Fruit fly (Drosophila melanogaster) whole organism, embryonic: ENCODE results near the gene D1.
A peak's percentile ranks its signal among the peaks of the same experiment; 100 is the strongest.

Source experiments
- Ada2b ChIP-seq: fragments of 200-800 bp; sonication (Bioruptor generic); IDR thresholded peaks from 2 replicates; pipeline ENCODE4 v1.3.6; 2022; ENCODE audit warnings: missing biosample characterization, missing genetic modification characterization
- Antp ChIP-seq: fragments of 200-800 bp; sonication (Bioruptor generic); optimal IDR thresholded peaks from 3 replicates; lab custom pipeline; 2016; ENCODE audit warnings: missing biosample characterization, missing genetic modification characterization
- CG10321 ChIP-seq: fragments of 200-800 bp; sonication (Bioruptor generic); IDR thresholded peaks from 2 replicates; pipeline ENCODE4 v1.3.6; 2022; ENCODE audit warnings: missing biosample characterization, missing genetic modification characterization
- CG10654 ChIP-seq: fragments of 200-800 bp; sonication (Bioruptor generic); optimal IDR thresholded peaks from 2 replicates; lab custom pipeline; 2016; ENCODE audit warnings: missing biosample characterization, missing genetic modification characterization
- CG14050 ChIP-seq: fragments of 200-800 bp; sonication (Bioruptor generic); IDR thresholded peaks from 3 replicates; pipeline ENCODE4 v1.3.6; 2022; ENCODE audit warnings: missing biosample characterization, missing genetic modification characterization
- CG14667 ChIP-seq: fragments of 200-800 bp; sonication (Bioruptor generic); IDR thresholded peaks from 2 replicates; pipeline ENCODE4 v1.3.6; 2022; ENCODE audit warnings: missing biosample characterization, missing genetic modification characterization
- CG18476 ChIP-seq: fragments of 200-800 bp; sonication (Bioruptor generic); optimal IDR thresholded peaks from 2 replicates; lab custom pipeline; 2016; ENCODE audit warnings: missing biosample characterization, mild to moderate bottlenecking, missing genetic modification characterization
- CG6654 ChIP-seq: fragments of 200-800 bp; sonication (Bioruptor generic); optimal IDR thresholded peaks from 2 replicates; lab custom pipeline; 2017; ENCODE audit warnings: missing biosample characterization, mild to moderate bottlenecking, missing genetic modification characterization
- CG7357 ChIP-seq: fragments of 200-800 bp; sonication (Bioruptor generic); IDR thresholded peaks from 3 replicates; pipeline ENCODE4 v1.3.6; 2022; ENCODE audit warnings: missing biosample characterization, missing genetic modification characterization
- CG7786 ChIP-seq: fragments of 200-800 bp; sonication (Bioruptor generic); optimal IDR thresholded peaks from 2 replicates; lab custom pipeline; 2016; ENCODE audit warnings: missing biosample characterization, missing genetic modification characterization
- CG9817 ChIP-seq: fragments of 200-800 bp; sonication (Bioruptor generic); optimal IDR thresholded peaks from 2 replicates; lab custom pipeline; 2018; ENCODE audit warnings: missing biosample characterization, mild to moderate bottlenecking, missing genetic modification characterization, moderate library complexity
- CG9876 ChIP-seq: fragments of 200-800 bp; sonication (Bioruptor generic); optimal IDR thresholded peaks from 2 replicates; lab custom pipeline; 2016; ENCODE audit warnings: missing biosample characterization, missing genetic modification characterization
- CTCF ChIP-seq: fragments of 200-800 bp; sonication (Bioruptor generic); optimal IDR thresholded peaks from 2 replicates; lab custom pipeline; 2017; ENCODE audit warnings: missing biosample characterization, mild to moderate bottlenecking, missing genetic modification characterization, moderate library complexity
- Chrac-16 ChIP-seq: fragments of 200-800 bp; sonication (Bioruptor generic); optimal IDR thresholded peaks from 3 replicates; lab custom pipeline; 2016; ENCODE audit warnings: missing biosample characterization, missing genetic modification characterization
- CkIIα-i1 ChIP-seq: fragments of 200-800 bp; sonication (Bioruptor generic); IDR thresholded peaks from 2 replicates; pipeline ENCODE4 v1.3.6; 2022; ENCODE audit warnings: missing biosample characterization, missing genetic modification characterization
- D19A ChIP-seq: fragments of 200-800 bp; optimal IDR thresholded peaks from 3 replicates; lab custom pipeline; 2019; ENCODE audit warnings: missing biosample characterization, mild to moderate bottlenecking, missing genetic modification characterization, moderate library complexity
- Doc3 ChIP-seq: fragments of 200-800 bp; sonication (Bioruptor generic); IDR thresholded peaks from 3 replicates; pipeline ENCODE4 v1.3.6; 2022; ENCODE audit warnings: missing biosample characterization, missing genetic modification characterization; ENCODE audit not compliant: partially characterized antibody
- Drgx ChIP-seq: fragments of 200-800 bp; sonication (Bioruptor generic); IDR thresholded peaks from 2 replicates; pipeline ENCODE4 v1.3.6; 2022; ENCODE audit warnings: missing biosample characterization, missing genetic modification characterization
- E2f1 ChIP-seq: fragments of 200-800 bp; sonication (Bioruptor generic); IDR thresholded peaks from 2 replicates; pipeline ENCODE4 v1.3.6; 2022; ENCODE audit warnings: missing biosample characterization, missing genetic modification characterization
- E2f2 ChIP-seq: fragments of 200-800 bp; sonication (Bioruptor generic); IDR thresholded peaks from 2 replicates; pipeline ENCODE4 v1.3.6; 2022; ENCODE audit warnings: missing biosample characterization, missing genetic modification characterization
- Fer1 ChIP-seq: fragments of 200-800 bp; sonication (Bioruptor generic); optimal IDR thresholded peaks from 2 replicates; lab custom pipeline; 2017; ENCODE audit warnings: missing biosample characterization, mild to moderate bottlenecking, missing genetic modification characterization
- Gug ChIP-seq: fragments of 200-800 bp; sonication (Bioruptor generic); IDR thresholded peaks from 4 replicates; pipeline ENCODE4 v1.3.6; 2022; ENCODE audit warnings: missing biosample characterization, missing genetic modification characterization
- H15 ChIP-seq: fragments of 200-800 bp; sonication (Bioruptor generic); IDR thresholded peaks from 3 replicates; pipeline ENCODE4 v1.3.6; 2022; ENCODE audit warnings: missing biosample characterization, missing genetic modification characterization
- Hr3 ChIP-seq: fragments of 200-800 bp; sonication (Bioruptor generic); optimal IDR thresholded peaks from 3 replicates; lab custom pipeline; 2016; ENCODE audit warnings: missing biosample characterization, missing genetic modification characterization
- Lim3 ChIP-seq: fragments of 200-800 bp; sonication (Bioruptor generic); IDR thresholded peaks from 2 replicates; pipeline ENCODE4 v1.3.6; 2022; ENCODE audit warnings: missing biosample characterization, missing genetic modification characterization
- Max ChIP-seq: fragments of 200-800 bp; sonication (Bioruptor generic); optimal IDR thresholded peaks from 2 replicates; lab custom pipeline; 2016; ENCODE audit warnings: missing biosample characterization, mild to moderate bottlenecking, missing genetic modification characterization
- Med ChIP-seq: fragments of 200-800 bp; sonication (Bioruptor generic); peaks from one replicate; lab custom pipeline; 2016; ENCODE audit warnings: missing biosample characterization, missing genetic modification characterization, mild to moderate bottlenecking, inconsistent platforms, moderate library complexity
- Mrtf ChIP-seq: fragments of 200-800 bp; sonication (Bioruptor generic); IDR thresholded peaks from 3 replicates; pipeline ENCODE4 v1.3.6; 2022; ENCODE audit warnings: missing biosample characterization, missing genetic modification characterization
- PHDP ChIP-seq: fragments of 200-800 bp; sonication (Bioruptor generic); optimal IDR thresholded peaks from 3 replicates; lab custom pipeline; 2018; ENCODE audit warnings: missing biosample characterization, mild to moderate bottlenecking, missing genetic modification characterization, moderate library complexity
- ash1 ChIP-seq: fragments of 200-800 bp; sonication (Bioruptor generic); optimal IDR thresholded peaks from 2 replicates; lab custom pipeline; 2018; ENCODE audit warnings: missing biosample characterization, mild to moderate bottlenecking, missing genetic modification characterization
- ato ChIP-seq: fragments of 200-800 bp; sonication (Bioruptor generic); IDR thresholded peaks from 2 replicates; pipeline ENCODE4 v1.3.6; 2022; ENCODE audit warnings: missing biosample characterization, missing genetic modification characterization; ENCODE audit not compliant: partially characterized antibody
- ci ChIP-seq: fragments of 200-800 bp; sonication (Bioruptor generic); IDR thresholded peaks from 3 replicates; pipeline ENCODE4 v1.3.6; 2022; ENCODE audit warnings: missing biosample characterization, missing genetic modification characterization
- croc ChIP-seq: fragments of 200-800 bp; sonication (Bioruptor generic); conservative IDR thresholded peaks from 3 replicates; pipeline ENCODE4 v1.3.6; 2022; ENCODE audit warnings: missing biosample characterization, missing genetic modification characterization
- disco-r ChIP-seq: fragments of 200-800 bp; sonication (Bioruptor generic); optimal IDR thresholded peaks from 2 replicates; lab custom pipeline; 2016; ENCODE audit warnings: missing biosample characterization, missing genetic modification characterization
- dpn ChIP-seq, 2 experiments: fragments of 200-800 bp; sonication (Bioruptor generic); optimal IDR thresholded peaks; 3 replicates each; lab custom pipeline; 2016; ENCODE audit warnings: missing biosample characterization in 2 of 2, missing genetic modification characterization in 2 of 2
- emc ChIP-seq: fragments of 200-800 bp; sonication (Bioruptor generic); optimal IDR thresholded peaks from 2 replicates; lab custom pipeline; 2016; ENCODE audit warnings: missing biosample characterization, missing genetic modification characterization
- fd96Cb ChIP-seq: fragments of 200-800 bp; sonication (Bioruptor generic); optimal IDR thresholded peaks from 2 replicates; lab custom pipeline; 2018; ENCODE audit warnings: missing biosample characterization, mild to moderate bottlenecking, missing genetic modification characterization, moderate library complexity
- gcm ChIP-seq: fragments of 200-800 bp; sonication (Bioruptor generic); optimal IDR thresholded peaks from 2 replicates; lab custom pipeline; 2019; ENCODE audit warnings: missing biosample characterization, mild to moderate bottlenecking, missing genetic modification characterization, moderate library complexity
- grau ChIP-seq: fragments of 200-800 bp; optimal IDR thresholded peaks from 3 replicates; lab custom pipeline; 2019; ENCODE audit warnings: missing biosample characterization, mild to moderate bottlenecking, missing genetic modification characterization, moderate library complexity
- ham ChIP-seq: fragments of 200-800 bp; sonication (Bioruptor generic); IDR thresholded peaks from 2 replicates; pipeline ENCODE4 v1.3.6; 2022; ENCODE audit warnings: missing biosample characterization, missing genetic modification characterization
- hbn ChIP-seq: fragments of 200-800 bp; sonication (Bioruptor generic); IDR thresholded peaks from 2 replicates; pipeline ENCODE4 v1.3.6; 2022; ENCODE audit warnings: missing biosample characterization, missing genetic modification characterization; ENCODE audit not compliant: partially characterized antibody
- hkb ChIP-seq, 2 experiments: fragments of 200-800 bp in 1 of 2; fragments of >200 bp in 1 of 2; sonication (Bioruptor generic) in 1 of 2; IDR thresholded peaks in 1 of 2; optimal IDR thresholded peaks in 1 of 2; 2 replicates each; pipeline versions ENCODE4 v1.3.6 to Lab custom; 2017 to 2022; ENCODE audit warnings: missing biosample characterization in 1 of 2, missing genetic modification characterization in 1 of 2
- insv ChIP-seq, 2 experiments: fragments of 200-800 bp; sonication (Bioruptor generic); optimal IDR thresholded peaks; 3 replicates each; lab custom pipeline; 2016 to 2018; ENCODE audit warnings: missing biosample characterization in 2 of 2, missing genetic modification characterization in 2 of 2
- nmo ChIP-seq: fragments of 200-800 bp; sonication (Bioruptor generic); optimal IDR thresholded peaks from 2 replicates; lab custom pipeline; 2018; ENCODE audit warnings: missing biosample characterization, mild to moderate bottlenecking, missing genetic modification characterization, moderate library complexity
- nom ChIP-seq: fragments of 200-800 bp; sonication (Bioruptor generic); optimal IDR thresholded peaks from 2 replicates; lab custom pipeline; 2017; ENCODE audit warnings: missing biosample characterization, missing genetic modification characterization, mild to moderate bottlenecking, moderate library complexity, missing genetic modification reagents
- otp ChIP-seq: fragments of 200-800 bp; sonication (Bioruptor generic); IDR thresholded peaks from 3 replicates; pipeline ENCODE4, ENCODE4 v1.3.6; 2022; ENCODE audit warnings: missing biosample characterization, missing genetic modification characterization
- sisA ChIP-seq: fragments of 200-800 bp; sonication (Bioruptor generic); IDR thresholded peaks from 2 replicates; pipeline ENCODE4 v1.3.6; 2022; ENCODE audit warnings: missing biosample characterization, missing genetic modification characterization
- tin ChIP-seq: fragments of 200-800 bp; sonication (Bioruptor generic); optimal IDR thresholded peaks from 3 replicates; lab custom pipeline; 2016; ENCODE audit warnings: missing biosample characterization, missing genetic modification characterization
- wek ChIP-seq: fragments of 200-800 bp; sonication (Bioruptor generic); optimal IDR thresholded peaks from 3 replicates; lab custom pipeline; 2018; ENCODE audit warnings: missing biosample characterization, mild to moderate bottlenecking, missing genetic modification characterization, moderate library complexity
- zfh1 ChIP-seq: fragments of 200-800 bp; sonication (Bioruptor generic); IDR thresholded peaks from 3 replicates; pipeline ENCODE4 v1.3.6; 2022; ENCODE audit warnings: missing biosample characterization, missing genetic modification characterization

D1 gene

dm6 chr3R:9226146-9226545, 14.3 kb downstream of the D1 start (continued):
- TF ChIP-seq nmo (GFP tag; lab: Kevin White, UChicago) (no peak), CG9876 (GFP tag; lab: Kevin White, UChicago) (no peak), nom (peak; percentile 20), wek (no peak)

DNA sequence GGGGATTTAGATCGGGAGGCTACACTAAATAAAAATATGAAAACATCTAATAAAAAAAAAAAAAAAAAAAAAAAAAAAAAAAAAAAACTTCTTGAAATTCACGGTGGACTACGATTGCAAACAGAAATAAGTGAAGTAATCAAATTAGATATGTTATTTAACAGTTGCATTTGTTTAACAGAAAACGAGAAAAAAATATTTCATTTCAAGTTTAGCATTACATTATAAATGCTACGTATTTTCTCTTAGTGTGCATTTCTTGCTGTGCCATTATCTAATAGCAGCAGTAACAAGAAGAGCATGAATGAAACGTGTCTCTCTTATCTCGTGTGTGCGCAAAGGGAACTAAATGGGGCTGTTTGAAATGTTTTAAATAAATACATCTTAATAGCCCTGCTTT, 15.6 kb downstream of the D1 start:
- TF ChIP-seq Drgx (GFP tag; lab: Robert Waterston, UW) (peak; percentile 74), Mrtf (0 out of 3 replicates have a peak, but pooled peaks have one; percentile 29), CkIIα-i1 (no peak), grau (peak; percentile 81), hbn (no peak), gcm (GFP tag; lab: Kevin White, UChicago) (peak; percentile 59), CG14050 (peak; percentile 38; the same call in 1 of the 3 replicates), Med (GFP tag; lab: Kevin White, UChicago) (peak; percentile 67), croc (peak; percentile 50; the same call in 2 of the 3 replicates), Max (GFP tag; lab: Kevin White, UChicago) (peak; percentile 61), E2f2 (GFP tag; lab: Robert Waterston, UW) (peak; percentile 58; the same call in 1 of the 2 replicates), hkb (optimal IDR thresholded peaks at IDR 0.05; lab: Kevin White, UChicago) (no peak), hkb (GFP tag; IDR thresholded peaks at IDR 0.05; lab: Robert Waterston, UW) (peak; percentile 82), ham (GFP tag; lab: Robert Waterston, UW) (no peak), CG18476 (peak; percentile 62), CG6654 (peak; percentile 45), Gug (GFP tag; lab: Robert Waterston, UW) (0 out of 4 replicates have a peak, but pooled peaks have one; percentile 15), Lim3 (GFP tag; lab: Robert Waterston, UW) (no peak), D19A (tag; lab: Kevin White, UChicago) (peak; percentile 77), CG10654 (GFP tag; lab: Kevin White, UChicago) (peak; percentile 72), Chrac-16 (GFP tag; lab: Kevin White, UChicago) (peak; percentile 71), CG7786 (GFP tag; lab: Kevin White, UChicago) (peak; percentile 42), ato (no peak), disco-r (no peak), CTCF (GFP tag; lab: Kevin White, UChicago) (no peak), H15 (peak; percentile 78; the same call in 1 of the 3 replicates), tin (GFP tag; lab: Kevin White, UChicago) (peak; percentile 76), emc (GFP tag; lab: Kevin White, UChicago) (peak; percentile 10), Antp (GFP tag; lab: Kevin White, UChicago) (peak; percentile 17), Fer1 (GFP tag; lab: Kevin White, UChicago) (peak; percentile 81), sisA (GFP tag; lab: Robert Waterston, UW) (peak; percentile 75; the same call in 1 of the 2 replicates), dpn (GFP tag; optimal IDR thresholded peaks at IDR 0.05; lab: Kevin White, UChicago) (peak; percentile 41 to 64), CG10321 (GFP tag; lab: Robert Waterston, UW) (no peak), Hr3 (peak; percentile 77), E2f1 (GFP tag; lab: Robert Waterston, UW) (peak; percentile 67; the same call in 1 of the 2 replicates), PHDP (tag; lab: Kevin White, UChicago) (peak; percentile 76), fd96Cb (tag; lab: Kevin White, UChicago) (peak; percentile 82), Ada2b (GFP tag; lab: Robert Waterston, UW) (peak; percentile 51), CG7357 (peak; percentile 71), zfh1 (GFP tag; lab: Robert Waterston, UW) (peak; percentile 73; the same call in 2 of the 3 replicates), ci (GFP tag; lab: Robert Waterston, UW) (peak; percentile 69; the same call in 2 of the 3 replicates), insv (GFP tag; optimal IDR thresholded peaks at IDR 0.05; lab: Kevin White, UChicago) (no peak), Doc3 (no peak), ash1 (GFP tag; lab: Kevin White, UChicago) (no peak), CG14667 (GFP tag; lab: Robert Waterston, UW) (peak; percentile 61; the same call in 1 of the 2 replicates), CG9817 (tag; lab: Kevin White, UChicago) (peak; percentile 42), otp (GFP tag; lab: Robert Waterston, UW) (peak; percentile 55; the same call in 2 of the 3 replicates)
